Fruit fly (Drosophila melanogaster) S2 (cell line): Measurements from ENCODE around the gene Frmd5.

ENCODE experiments used
- CG8478 ChIP-seq: fragments of >200 bp; optimal IDR thresholded peaks from 2 replicates; lab custom pipeline; 2018
- CTCF ChIP-seq, 2 experiments: fragments of >200 bp; optimal IDR thresholded peaks; 2 replicates each; lab custom pipeline; 2018

- TF ChIP-seq CG8478 (lab: Kevin White, UChicago) (no peak), CTCF (optimal IDR thresholded peaks at IDR 0.05; lab: Kevin White, UChicago) (no peak)
Measured at dm6 chr2L:10315888-10316287, 28.4 kb upstream of the Frmd5 start.
